2 worm cellular contexts compared by ENCODE assay signal in the genomic region with DNA sequence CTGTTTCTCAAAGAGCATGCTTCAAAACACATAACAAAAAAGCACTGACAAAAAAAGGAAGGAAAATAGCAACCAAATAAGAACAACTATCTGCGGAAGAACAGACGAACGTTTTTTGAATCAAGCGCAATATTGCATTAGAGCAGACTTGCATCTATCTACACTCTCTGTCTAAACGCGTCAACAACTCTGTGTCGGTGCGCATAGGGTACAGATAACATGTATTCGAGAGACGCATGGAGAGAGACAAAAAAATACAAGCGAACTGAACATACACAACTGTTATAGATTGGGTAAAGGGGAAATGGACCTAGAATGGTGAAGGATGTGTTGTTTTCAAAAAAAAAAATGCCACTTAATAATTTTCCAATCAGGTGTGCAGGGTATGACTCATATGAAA.
TF ChIP-seq lines count a peak whose summit lies in the region.

No protein-coding gene starts in this region.

TF ChIP-seq in whole organism, L1 larva, 84 proteins besides CTCF, POLR2A, EP300 and RAD21 (continued from another document):
- TF ChIP-seq aly-2 (tag; optimal IDR thresholded peaks at IDR 0.05; lab: Kevin White, UChicago) (no peak), nhr-90 (tag; optimal IDR thresholded peaks at IDR 0.05; lab: Kevin White, UChicago; ENCODE audit: poor library complexity) (peak; percentile 42), unc-130 (tag; optimal IDR thresholded peaks at IDR 0.05; lab: Kevin White, UChicago) (peak; percentile 7), ceh-82 (tag; optimal IDR thresholded peaks at IDR 0.05; lab: Kevin White, UChicago) (no peak), nhr-77 (tag; optimal IDR thresholded peaks at IDR 0.05; lab: Kevin White, UChicago) (peak; percentile 76), sup-37 (GFP tag; optimal IDR thresholded peaks at IDR 0.05; lab: Kevin White, UChicago) (no peak), nhr-71 (tag; optimal IDR thresholded peaks at IDR 0.05; lab: Kevin White, UChicago) (peak; percentile 47), lin-35 (GFP tag; optimal IDR thresholded peaks at IDR 0.05; lab: Kevin White, UChicago) (peak; percentile 33 to 90), ztf-11 (tag; optimal IDR thresholded peaks at IDR 0.05; lab: Kevin White, UChicago) (no peak), nhr-12 (tag; optimal IDR thresholded peaks at IDR 0.05; lab: Kevin White, UChicago) (no peak), pqm-1 (tag; optimal IDR thresholded peaks at IDR 0.05; lab: Kevin White, UChicago) (no peak), mdl-1 (tag; optimal IDR thresholded peaks at IDR 0.05; lab: Kevin White, UChicago) (peak in 1 of 2 experiments; percentile 80), nhr-85 (tag; lab: Kevin White, UChicago) (peak; percentile 75), efl-3 (GFP tag; optimal IDR thresholded peaks at IDR 0.05; lab: Kevin White, UChicago) (no peak), C16A3.4 (tag; optimal IDR thresholded peaks at IDR 0.05; lab: Kevin White, UChicago) (peak; percentile 62)

TF ChIP-seq in whole organism, L4 larva, 104 proteins besides CTCF, POLR2A, EP300 and RAD21 (continued from another document):
- TF ChIP-seq nhr-28 (tag; optimal IDR thresholded peaks at IDR 0.05; lab: Kevin White, UChicago): peak; percentile 89
- TF ChIP-seq lin-38 (GFP tag; IDR thresholded peaks at IDR 0.05; lab: Robert Waterston, UW): peak; percentile 80
- no peak for TF ChIP-seq madf-9 (GFP tag; conservative IDR thresholded peaks at IDR 0.05; lab: Robert Waterston, UW)
- TF ChIP-seq snpc-1.2 (GFP tag; IDR thresholded peaks at IDR 0.05; lab: Robert Waterston, UW): no peak
- TF ChIP-seq nhr-237 (tag; optimal IDR thresholded peaks at IDR 0.05; lab: Kevin White, UChicago): no peak
- TF ChIP-seq mxl-2 (GFP tag; conservative IDR thresholded peaks at IDR 0.05; lab: Robert Waterston, UW): 0 out of 2 replicates have a peak, but pooled peaks have one; percentile 29
- TF ChIP-seq dmd-6 (GFP tag; IDR thresholded peaks at IDR 0.05; lab: Robert Waterston, UW): peak; percentile 54
- TF ChIP-seq lin-13 (GFP tag; optimal IDR thresholded peaks at IDR 0.05; lab: Kevin White, UChicago): peak; percentile 51
- no peak for TF ChIP-seq pha-4 (GFP tag; IDR thresholded peaks at IDR 0.05; lab: Robert Waterston, UW)
- TF ChIP-seq pha-4 (tag; optimal IDR thresholded peaks at IDR 0.05; lab: Kevin White, UChicago): peak; percentile 90
- 0 out of 2 replicates have a peak, but pooled peaks have one; percentile 21 for TF ChIP-seq T26A8.4 (GFP tag; IDR thresholded peaks at IDR 0.05; lab: Robert Waterston, UW)
- no peak for TF ChIP-seq saeg-2 (GFP tag; IDR thresholded peaks at IDR 0.05; lab: Robert Waterston, UW)
- no peak for TF ChIP-seq snpc-4 (tag; optimal IDR thresholded peaks at IDR 0.05; lab: Kevin White, UChicago)
- peak in 1 of 2 experiments; percentile 69 for TF ChIP-seq lsy-2 (tag; optimal IDR thresholded peaks at IDR 0.05; lab: Kevin White, UChicago)
- TF ChIP-seq Y75B8A.6 (GFP tag; IDR thresholded peaks at IDR 0.05; lab: Robert Waterston, UW): no peak
- TF ChIP-seq T20F7.1 (GFP tag; optimal IDR thresholded peaks at IDR 0.05; lab: Kevin White, UChicago): no peak
- no peak for TF ChIP-seq aly-2 (tag; optimal IDR thresholded peaks at IDR 0.05; lab: Kevin White, UChicago)
- no peak for TF ChIP-seq lin-15B (tag; optimal IDR thresholded peaks at IDR 0.05; lab: Kevin White, UChicago)
- no peak for TF ChIP-seq egl-43 (GFP tag; IDR thresholded peaks at IDR 0.05; lab: Robert Waterston, UW)
- TF ChIP-seq Y105C5A.15 (GFP tag; IDR thresholded peaks at IDR 0.05; lab: Robert Waterston, UW): no peak
- no peak for TF ChIP-seq arid-1 (GFP tag; conservative IDR thresholded peaks at IDR 0.05; lab: Robert Waterston, UW)
